Fruit fly (Drosophila melanogaster): Measurements from ENCODE around the gene Gyc89Da.

- TF ChIP-seq OdsH (GFP tag; optimal IDR thresholded peaks at IDR 0.05) (peak; percentile 3), Jra (GFP tag; optimal IDR thresholded peaks at IDR 0.05) (no peak), Vsx2 (GFP tag; optimal IDR thresholded peaks at IDR 0.05; ENCODE audit: partially characterized antibody) (no peak)
These were observed 9.9 kb downstream of the Gyc89Da start, which contains the start of gene Sdhaf3 for dm6 chr3R:16482276-16482675.
